In the genomic region with DNA sequence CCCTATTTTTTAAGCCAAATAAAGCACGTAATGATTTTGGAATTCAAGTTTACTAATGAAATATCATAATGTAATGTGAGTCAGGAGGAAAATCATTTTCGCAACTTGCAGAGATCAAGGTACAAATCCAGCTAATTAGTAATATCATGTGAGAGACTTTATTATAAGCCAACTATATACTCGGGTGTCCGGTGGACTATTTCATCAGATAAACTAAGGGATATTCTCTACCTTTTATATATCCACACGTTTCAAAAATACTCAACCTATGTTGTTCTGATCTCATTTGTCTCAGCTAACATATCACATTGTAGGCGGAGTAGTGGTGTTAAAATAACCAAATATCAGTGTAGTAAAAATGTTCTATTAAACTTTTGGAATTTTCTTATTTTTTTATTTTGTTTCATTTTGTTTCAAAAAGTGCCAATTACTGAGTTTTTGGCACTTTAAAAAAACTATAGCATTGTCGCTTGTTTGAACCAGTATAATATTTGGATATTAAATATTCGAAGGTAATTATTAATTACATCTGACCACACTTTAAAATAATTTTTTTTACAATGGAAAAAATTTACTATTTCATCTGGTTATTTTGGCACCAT, we compare ENCODE assay signal across 6 worm cellular contexts.
TF ChIP-seq lines count a peak whose summit lies in the region.

No protein-coding gene starts in this region.

TF ChIP-seq in whole organism, L1 larva, 84 proteins besides CTCF, POLR2A, EP300 and RAD21 (continued from another document and continues in another):
- TF ChIP-seq lir-3 (tag; optimal IDR thresholded peaks at IDR 0.05; lab: Kevin White, UChicago; ENCODE audit: poor library complexity) (peak; percentile 85), lsy-2 (tag; optimal IDR thresholded peaks at IDR 0.05; lab: Kevin White, UChicago) (peak; percentile 82 to 86), sox-4 (tag; optimal IDR thresholded peaks at IDR 0.05; lab: Kevin White, UChicago) (peak; percentile 96), sptf-1 (tag; optimal IDR thresholded peaks at IDR 0.05; lab: Kevin White, UChicago) (no peak), aly-2 (tag; optimal IDR thresholded peaks at IDR 0.05; lab: Kevin White, UChicago) (peak; percentile 74), efl-1 (optimal IDR thresholded peaks at IDR 0.05; lab: Kevin White, UChicago) (peak; percentile 68), efl-1 (GFP tag; optimal IDR thresholded peaks at IDR 0.05 in 1 of 2; lab: Kevin White, UChicago) (peak; percentile 1 to 92), fkh-10 (GFP tag; optimal IDR thresholded peaks at IDR 0.05; lab: Kevin White, UChicago) (peak; percentile 97), nhr-77 (tag; optimal IDR thresholded peaks at IDR 0.05; lab: Kevin White, UChicago) (peak; percentile 94), elt-2 (tag; optimal IDR thresholded peaks at IDR 0.05; lab: Kevin White, UChicago) (peak; percentile 64), isw-1 (GFP tag; IDR thresholded peaks at IDR 0.05; lab: Robert Waterston, UW) (peak; percentile 33), hlh-4 (tag; optimal IDR thresholded peaks at IDR 0.05; lab: Kevin White, UChicago) (no peak), ama-1 (optimal IDR thresholded peaks at IDR 0.05; lab: Kevin White, UChicago) (no peak), C34B4.2 (tag; optimal IDR thresholded peaks at IDR 0.05; lab: Kevin White, UChicago) (no peak), pax-3 (tag; optimal IDR thresholded peaks at IDR 0.05; lab: Kevin White, UChicago) (peak; percentile 81), lin-39 (tag; optimal IDR thresholded peaks at IDR 0.05; lab: Kevin White, UChicago) (peak; percentile 94), lin-35 (GFP tag; optimal IDR thresholded peaks at IDR 0.05; lab: Kevin White, UChicago) (peak; percentile 55 to 83), egl-13 (tag; optimal IDR thresholded peaks at IDR 0.05; lab: Kevin White, UChicago) (peak; percentile 79), ceh-63 (GFP tag; optimal IDR thresholded peaks at IDR 0.05; lab: Kevin White, UChicago) (no peak), mab-9 (GFP tag; IDR thresholded peaks at IDR 0.05; lab: Robert Waterston, UW) (peak; percentile 57), sup-37 (GFP tag; optimal IDR thresholded peaks at IDR 0.05; lab: Kevin White, UChicago) (peak; percentile 65)

TF ChIP-seq in whole organism, L2 larva, 48 proteins besides CTCF, POLR2A, EP300 and RAD21 (continued from another document and continues in another):
- peak; percentile 7 to 80 for TF ChIP-seq mdl-1 (tag; optimal IDR thresholded peaks at IDR 0.05; lab: Kevin White, UChicago)
- TF ChIP-seq nhr-77 (tag; optimal IDR thresholded peaks at IDR 0.05; lab: Kevin White, UChicago), result peak; percentile 87
- no peak for TF ChIP-seq blmp-1 (tag; optimal IDR thresholded peaks at IDR 0.05; lab: Kevin White, UChicago; ENCODE audit: insufficient read depth)
- TF ChIP-seq nhr-23 (tag; optimal IDR thresholded peaks at IDR 0.05; lab: Kevin White, UChicago), result no peak
- peak; percentile 88 for TF ChIP-seq ztf-4 (tag; optimal IDR thresholded peaks at IDR 0.05; lab: Kevin White, UChicago)
- peak; percentile 96 for TF ChIP-seq fos-1 (tag; optimal IDR thresholded peaks at IDR 0.05; lab: Kevin White, UChicago)
- peak; percentile 89 for TF ChIP-seq sma-9 (GFP tag; optimal IDR thresholded peaks at IDR 0.05; lab: Kevin White, UChicago)
- TF ChIP-seq sma-9 (tag; optimal IDR thresholded peaks at IDR 0.05; lab: Kevin White, UChicago), result no peak
- peak; percentile 87 for TF ChIP-seq ceh-82 (tag; optimal IDR thresholded peaks at IDR 0.05; lab: Kevin White, UChicago)
- TF ChIP-seq ZK546.5 (tag; optimal IDR thresholded peaks at IDR 0.05; lab: Kevin White, UChicago), result peak; percentile 46
- peak; percentile 94 for TF ChIP-seq sem-4 (tag; optimal IDR thresholded peaks at IDR 0.05; lab: Kevin White, UChicago)
- TF ChIP-seq nhr-11 (tag; optimal IDR thresholded peaks at IDR 0.05; lab: Kevin White, UChicago), result peak; percentile 38
- TF ChIP-seq C34F6.9 (tag; optimal IDR thresholded peaks at IDR 0.05; lab: Kevin White, UChicago), result peak; percentile 84
- peak; percentile 92 for TF ChIP-seq nhr-237 (tag; optimal IDR thresholded peaks at IDR 0.05; lab: Kevin White, UChicago)
- no peak for TF ChIP-seq ztf-1 (GFP tag; conservative IDR thresholded peaks at IDR 0.05; lab: Robert Waterston, UW)
- no peak for TF ChIP-seq ztf-11 (tag; optimal IDR thresholded peaks at IDR 0.05; lab: Kevin White, UChicago)
- TF ChIP-seq dmd-4 (tag; optimal IDR thresholded peaks at IDR 0.05; lab: Kevin White, UChicago), result peak; percentile 73
- peak; percentile 85 for TF ChIP-seq unc-55 (GFP tag; optimal IDR thresholded peaks at IDR 0.05; lab: Kevin White, UChicago)
- peak; percentile 85 for TF ChIP-seq F13H6.1 (tag; optimal IDR thresholded peaks at IDR 0.05; lab: Kevin White, UChicago)
- no peak for TF ChIP-seq lin-39 (tag; optimal IDR thresholded peaks at IDR 0.05; lab: Kevin White, UChicago)
- TF ChIP-seq skn-1 (tag; optimal IDR thresholded peaks at IDR 0.05; lab: Kevin White, UChicago), result peak; percentile 91

TF ChIP-seq in whole organism, L3 larva, 47 proteins besides CTCF, POLR2A, EP300 and RAD21 (continued from another document and continues in another):
- TF ChIP-seq tbx-2 (tag; optimal IDR thresholded peaks at IDR 0.05; lab: Kevin White, UChicago) (peak; percentile 97), jun-1 (tag; optimal IDR thresholded peaks at IDR 0.05; lab: Kevin White, UChicago) (peak; percentile 98), fkh-2 (tag; optimal IDR thresholded peaks at IDR 0.05; lab: Kevin White, UChicago) (peak; percentile 31), ztf-11 (tag; optimal IDR thresholded peaks at IDR 0.05; lab: Kevin White, UChicago) (peak; percentile 30), pha-4 (tag; optimal IDR thresholded peaks at IDR 0.05; lab: Kevin White, UChicago) (peak; percentile 66), pqm-1 (tag; optimal IDR thresholded peaks at IDR 0.05; lab: Kevin White, UChicago) (peak; percentile 39), fkh-10 (GFP tag; optimal IDR thresholded peaks at IDR 0.05; lab: Kevin White, UChicago) (peak; percentile 81), elt-2 (tag; optimal IDR thresholded peaks at IDR 0.05; lab: Kevin White, UChicago) (peak; percentile 70), ceh-82 (tag; optimal IDR thresholded peaks at IDR 0.05; lab: Kevin White, UChicago) (peak; percentile 93), nhr-67 (tag; optimal IDR thresholded peaks at IDR 0.05; lab: Kevin White, UChicago) (no peak), egl-27 (tag; optimal IDR thresholded peaks at IDR 0.05; lab: Kevin White, UChicago) (peak; percentile 71), nhr-237 (tag; optimal IDR thresholded peaks at IDR 0.05; lab: Kevin White, UChicago) (peak; percentile 52), nfya-1 (tag; optimal IDR thresholded peaks at IDR 0.05; lab: Kevin White, UChicago; ENCODE audit: insufficient read depth) (peak; percentile 70), ceh-16 (tag; optimal IDR thresholded peaks at IDR 0.05; lab: Kevin White, UChicago) (no peak), lin-39 (tag; optimal IDR thresholded peaks at IDR 0.05; lab: Kevin White, UChicago) (peak; percentile 12), aly-2 (tag; optimal IDR thresholded peaks at IDR 0.05; lab: Kevin White, UChicago) (peak; percentile 57), R02D3.7 (tag; optimal IDR thresholded peaks at IDR 0.05; lab: Kevin White, UChicago) (peak; percentile 83), egl-5 (tag; optimal IDR thresholded peaks at IDR 0.05; lab: Kevin White, UChicago) (peak; percentile 46), nhr-77 (tag; optimal IDR thresholded peaks at IDR 0.05; lab: Kevin White, UChicago) (peak; percentile 92), zag-1 (tag; optimal IDR thresholded peaks at IDR 0.05; lab: Kevin White, UChicago) (no peak), lin-15B (tag; optimal IDR thresholded peaks at IDR 0.05; lab: Kevin White, UChicago) (peak; percentile 33), daf-12 (tag; optimal IDR thresholded peaks at IDR 0.05; lab: Kevin White, UChicago) (peak; percentile 1)

TF ChIP-seq in whole organism, L4 larva, 104 proteins besides CTCF, POLR2A, EP300 and RAD21 (continued from another document and continues in another):
- TF ChIP-seq F44E2.7 (GFP tag; IDR thresholded peaks at IDR 0.05; lab: Robert Waterston, UW) (no peak), nhr-48 (tag; optimal IDR thresholded peaks at IDR 0.05; lab: Kevin White, UChicago) (peak; percentile 93), ZK337.2 (GFP tag; IDR thresholded peaks at IDR 0.05; lab: Robert Waterston, UW) (peak; percentile 79; the same call in 1 of the 2 replicates), unc-62 (GFP tag; optimal IDR thresholded peaks at IDR 0.05 in 1 of 2; lab: Kevin White, UChicago) (peak; percentile 70 to 97), unc-62 (tag; optimal IDR thresholded peaks at IDR 0.05; lab: Kevin White, UChicago) (peak; percentile 36), F49E8.2 (tag; optimal IDR thresholded peaks at IDR 0.05; lab: Kevin White, UChicago; ENCODE audit: borderline replicate concordance) (no peak), Y5F2A.4 (GFP tag; optimal IDR thresholded peaks at IDR 0.05; lab: Kevin White, UChicago) (peak; percentile 61), hlh-11 (tag; optimal IDR thresholded peaks at IDR 0.05; lab: Kevin White, UChicago) (peak; percentile 89), sdz-12 (GFP tag; optimal IDR thresholded peaks at IDR 0.05; lab: Kevin White, UChicago) (no peak), mxl-2 (GFP tag; conservative IDR thresholded peaks at IDR 0.05; lab: Robert Waterston, UW) (no peak), nhr-11 (tag; optimal IDR thresholded peaks at IDR 0.05; lab: Kevin White, UChicago) (peak; percentile 94), daf-19 (GFP tag; conservative IDR thresholded peaks at IDR 0.05; lab: Robert Waterston, UW) (peak; percentile 82; the same call in 1 of the 2 replicates), lin-1 (GFP tag; IDR thresholded peaks at IDR 0.05; lab: Robert Waterston, UW) (peak; percentile 64; the same call in 1 of the 2 replicates), nhr-41 (GFP tag; IDR thresholded peaks at IDR 0.05; lab: Robert Waterston, UW) (no peak), Y75B8A.6 (GFP tag; IDR thresholded peaks at IDR 0.05; lab: Robert Waterston, UW) (no peak), Y105C5A.15 (GFP tag; IDR thresholded peaks at IDR 0.05; lab: Robert Waterston, UW) (0 out of 2 replicates have a peak, but pooled peaks have one; percentile 66), zag-1 (tag; optimal IDR thresholded peaks at IDR 0.05; lab: Kevin White, UChicago) (peak; percentile 64), zip-11 (GFP tag; IDR thresholded peaks at IDR 0.05; lab: Robert Waterston, UW) (no peak), unc-39 (tag; optimal IDR thresholded peaks at IDR 0.05; lab: Kevin White, UChicago) (no peak), mdl-1 (tag; optimal IDR thresholded peaks at IDR 0.05; lab: Kevin White, UChicago) (peak; percentile 69 to 85), dmd-8 (GFP tag; IDR thresholded peaks at IDR 0.05; lab: Robert Waterston, UW) (0 out of 2 replicates have a peak, but pooled peaks have one; percentile 61)

TF ChIP-seq in whole organism, late embryonic, 69 proteins besides CTCF, POLR2A, EP300 and RAD21 (continued from another document):
- TF ChIP-seq hlh-30 (tag; optimal IDR thresholded peaks at IDR 0.05; lab: Kevin White, UChicago; ENCODE audit: insufficient read depth), result peak; percentile 73
- TF ChIP-seq madf-2 (tag; optimal IDR thresholded peaks at IDR 0.05; lab: Kevin White, UChicago), result no peak
- TF ChIP-seq ceh-9 (tag; optimal IDR thresholded peaks at IDR 0.05; lab: Kevin White, UChicago), result no peak
- TF ChIP-seq fax-1 (tag; optimal IDR thresholded peaks at IDR 0.05; lab: Kevin White, UChicago), result no peak
- no peak for TF ChIP-seq ceh-2 (tag; optimal IDR thresholded peaks at IDR 0.05; lab: Kevin White, UChicago)
- no peak for TF ChIP-seq ets-4 (tag; optimal IDR thresholded peaks at IDR 0.05; lab: Kevin White, UChicago)
- no peak for TF ChIP-seq pat-9 (tag; optimal IDR thresholded peaks at IDR 0.05; lab: Kevin White, UChicago)
- no peak for TF ChIP-seq pqm-1 (tag; optimal IDR thresholded peaks at IDR 0.05; lab: Kevin White, UChicago)
- no peak for TF ChIP-seq C38D4.7 (GFP tag; optimal IDR thresholded peaks at IDR 0.05; lab: Kevin White, UChicago)
- no peak for TF ChIP-seq ceh-14 (tag; optimal IDR thresholded peaks at IDR 0.05; lab: Kevin White, UChicago)
- no peak for TF ChIP-seq hlh-8 (tag; optimal IDR thresholded peaks at IDR 0.05; lab: Kevin White, UChicago)
- TF ChIP-seq unc-42 (tag; optimal IDR thresholded peaks at IDR 0.05; lab: Kevin White, UChicago), result peak; percentile 50
- no peak for TF ChIP-seq pros-1 (tag; optimal IDR thresholded peaks at IDR 0.05; lab: Kevin White, UChicago)
- TF ChIP-seq elt-4 (tag; optimal IDR thresholded peaks at IDR 0.05; lab: Kevin White, UChicago), result no peak
- TF ChIP-seq sdc-2 (tag; optimal IDR thresholded peaks at IDR 0.05; lab: Kevin White, UChicago), result peak; percentile 98
- no peak for TF ChIP-seq ceh-22 (tag; optimal IDR thresholded peaks at IDR 0.05; lab: Kevin White, UChicago)
- no peak for TF ChIP-seq pha-2 (tag; optimal IDR thresholded peaks at IDR 0.05; lab: Kevin White, UChicago)
- TF ChIP-seq unc-55 (GFP tag; optimal IDR thresholded peaks at IDR 0.05; lab: Kevin White, UChicago), result no peak
- no peak for TF ChIP-seq unc-86 (tag; optimal IDR thresholded peaks at IDR 0.05; lab: Kevin White, UChicago)
- peak; percentile 44 for TF ChIP-seq ceh-31 (tag; optimal IDR thresholded peaks at IDR 0.05; lab: Kevin White, UChicago)
- no peak for TF ChIP-seq nhr-11 (tag; optimal IDR thresholded peaks at IDR 0.05; lab: Kevin White, UChicago)
- TF ChIP-seq nfya-1 (tag; optimal IDR thresholded peaks at IDR 0.05; lab: Kevin White, UChicago), result peak; percentile 19
- no peak for TF ChIP-seq K02D7.2 (tag; optimal IDR thresholded peaks at IDR 0.05; lab: Kevin White, UChicago)
- no peak for TF ChIP-seq ceh-48 (tag; optimal IDR thresholded peaks at IDR 0.05; lab: Kevin White, UChicago)

TF ChIP-seq in whole organism, young adult, 124 proteins besides CTCF, POLR2A, EP300 and RAD21 (continued from another document and continues in another):
- peak; percentile 73; the same call in 1 of the 2 replicates for TF ChIP-seq mcd-1 (GFP tag; IDR thresholded peaks at IDR 0.05; lab: Robert Waterston, UW)
- TF ChIP-seq ZK185.1 (tag; optimal IDR thresholded peaks at IDR 0.05; lab: Kevin White, UChicago; ENCODE audit: poor library complexity, severe bottlenecking), result peak; percentile 98
- TF ChIP-seq ceh-79 (tag; optimal IDR thresholded peaks at IDR 0.05; lab: Kevin White, UChicago), result peak; percentile 48
- TF ChIP-seq F37B4.10 (GFP tag; IDR thresholded peaks at IDR 0.05; lab: Robert Waterston, UW), result 0 out of 2 replicates have a peak, but pooled peaks have one; percentile 84
- no peak for TF ChIP-seq Y95B8A.8 (GFP tag; IDR thresholded peaks at IDR 0.05; lab: Robert Waterston, UW)
- TF ChIP-seq nfya-1 (tag; optimal IDR thresholded peaks at IDR 0.05; lab: Kevin White, UChicago; ENCODE audit: borderline replicate concordance, insufficient read depth), result no peak
- TF ChIP-seq attf-6 (GFP tag; IDR thresholded peaks at IDR 0.05; lab: Robert Waterston, UW), result no peak
- TF ChIP-seq lin-35 (GFP tag; optimal IDR thresholded peaks at IDR 0.05; lab: Kevin White, UChicago), result peak in 2 of 3 experiments; percentile 48 to 95
- TF ChIP-seq Y53G8AR.9 (GFP tag; conservative IDR thresholded peaks at IDR 0.05; lab: Robert Waterston, UW), result peak; percentile 90
- TF ChIP-seq F55B11.4 (tag; optimal IDR thresholded peaks at IDR 0.05; lab: Kevin White, UChicago; ENCODE audit: borderline replicate concordance, insufficient read depth), result no peak
- TF ChIP-seq unc-130 (GFP tag; optimal IDR thresholded peaks at IDR 0.05; lab: Kevin White, UChicago), result no peak
- TF ChIP-seq chd-7 (tag; optimal IDR thresholded peaks at IDR 0.05; lab: Kevin White, UChicago), result peak; percentile 62
- TF ChIP-seq ceh-58 (GFP tag; IDR thresholded peaks at IDR 0.05; lab: Robert Waterston, UW), result no peak
- no peak for TF ChIP-seq aptf-2 (GFP tag; conservative IDR thresholded peaks at IDR 0.05; lab: Robert Waterston, UW)
- TF ChIP-seq Y53F4B.3 (GFP tag; IDR thresholded peaks at IDR 0.05; lab: Robert Waterston, UW), result no peak
- TF ChIP-seq K11D2.4 (GFP tag; IDR thresholded peaks at IDR 0.05; lab: Robert Waterston, UW), result peak; percentile 96
- no peak for TF ChIP-seq rpc-1 (optimal IDR thresholded peaks at IDR 0.05; lab: Kevin White, UChicago)
- no peak for TF ChIP-seq rpc-1 (tag; optimal IDR thresholded peaks at IDR 0.05; lab: Kevin White, UChicago)
- TF ChIP-seq C17E4.6 (GFP tag; IDR thresholded peaks at IDR 0.05; lab: Robert Waterston, UW), result peak; percentile 67; the same call in 1 of the 2 replicates
- peak; percentile 71 for TF ChIP-seq F10E7.11 (tag; optimal IDR thresholded peaks at IDR 0.05; lab: Kevin White, UChicago)
- TF ChIP-seq zfh-2 (GFP tag; conservative IDR thresholded peaks at IDR 0.05; lab: Robert Waterston, UW), result no peak
- no peak for TF ChIP-seq ceh-91 (GFP tag; IDR thresholded peaks at IDR 0.05; lab: Robert Waterston, UW)
- TF ChIP-seq tbx-9 (tag; optimal IDR thresholded peaks at IDR 0.05; lab: Kevin White, UChicago; ENCODE audit: borderline replicate concordance), result no peak
- peak; percentile 96 for TF ChIP-seq gei-17 (GFP tag; optimal IDR thresholded peaks at IDR 0.05; lab: Kevin White, UChicago)
- TF ChIP-seq pbrm-1 (GFP tag; IDR thresholded peaks at IDR 0.05; lab: Robert Waterston, UW), result peak; percentile 84
- TF ChIP-seq sdz-38 (tag; optimal IDR thresholded peaks at IDR 0.05; lab: Kevin White, UChicago), result no peak
- no peak for TF ChIP-seq madf-3 (GFP tag; IDR thresholded peaks at IDR 0.05; lab: Robert Waterston, UW)
